Worm (Caenorhabditis elegans) whole organism, mixed stage, embryonic: ENCODE data around the gene F22E5.21.
"Not testable (repeated sequence)": the region's sequence is repeated elsewhere in the genome, so short reads cannot be mapped to it uniquely, and the experiment has no call there.

ENCODE experiments used
- bed-3 ChIP-seq: fragments of 200-800 bp; sonication (Bioruptor generic); optimal IDR thresholded peaks from 3 replicates; lab custom pipeline; 2018; ENCODE audit warnings: mild to moderate bottlenecking, missing genetic modification characterization, moderate library complexity, missing compliant biosample characterization
- blmp-1 ChIP-seq: fragments of 150-350 bp; optimal IDR thresholded peaks from 2 replicates; lab custom pipeline; 2014; ENCODE audit warnings: missing biosample characterization, missing genetic modification characterization
- ceh-39 ChIP-seq: fragments of 150-350 bp; optimal IDR thresholded peaks from 2 replicates; lab custom pipeline; 2014; ENCODE audit warnings: missing biosample characterization, missing genetic modification characterization
- ceh-43 ChIP-seq: fragments of 200-800 bp; sonication (Bioruptor generic); optimal IDR thresholded peaks from 2 replicates; lab custom pipeline; 2018; ENCODE audit warnings: mild to moderate bottlenecking, missing genetic modification characterization, moderate library complexity, missing compliant biosample characterization
- ces-1 ChIP-seq: fragments of 150-350 bp; optimal IDR thresholded peaks from 2 replicates; lab custom pipeline; 2014; ENCODE audit warnings: missing biosample characterization, missing genetic modification reagents, missing genetic modification characterization
- cnd-1 ChIP-seq: fragments of 200-800 bp; sonication (Bioruptor generic); optimal IDR thresholded peaks from 2 replicates; lab custom pipeline; 2018; ENCODE audit warnings: mild to moderate bottlenecking, missing genetic modification characterization, missing compliant biosample characterization
- drap-1 ChIP-seq: fragments of 200-800 bp; sonication (Bioruptor generic); optimal IDR thresholded peaks from 3 replicates; lab custom pipeline; 2018; ENCODE audit warnings: mild to moderate bottlenecking, missing genetic modification characterization, missing compliant biosample characterization
- elt-1 ChIP-seq: sonication (generic microtip); optimal IDR thresholded peaks from 2 replicates; lab custom pipeline; 2017; ENCODE audit warnings: missing genetic modification characterization, mild to moderate bottlenecking, missing compliant biosample characterization, antibody characterized with exemption, moderate library complexity, borderline replicate concordance; ENCODE audit not compliant: insufficient read depth
- elt-3 ChIP-seq: fragments of 150-350 bp; optimal IDR thresholded peaks from 2 replicates; lab custom pipeline; 2014; ENCODE audit warnings: missing biosample characterization, missing genetic modification characterization
- flh-1 ChIP-seq: fragments of 200-800 bp; sonication (Bioruptor generic); optimal IDR thresholded peaks from 2 replicates; lab custom pipeline; 2018; ENCODE audit warnings: mild to moderate bottlenecking, missing genetic modification characterization, moderate library complexity, missing compliant biosample characterization
- lsy-2 ChIP-seq: fragments of 150-350 bp; optimal IDR thresholded peaks from 2 replicates; lab custom pipeline; 2014; ENCODE audit warnings: missing biosample characterization, missing genetic modification characterization
- mab-5 ChIP-seq: fragments of 150-350 bp; optimal IDR thresholded peaks from 2 replicates; lab custom pipeline; 2014; ENCODE audit warnings: missing biosample characterization, missing genetic modification characterization
- mep-1 ChIP-seq: fragments of 150-350 bp; optimal IDR thresholded peaks from 2 replicates; lab custom pipeline; 2017; ENCODE audit warnings: missing biosample characterization, missing genetic modification reagents, missing genetic modification characterization, inconsistent platforms
- mls-2 ChIP-seq: sonication (generic microtip); optimal IDR thresholded peaks from 2 replicates; lab custom pipeline; 2016; ENCODE audit warnings: mild to moderate bottlenecking, missing genetic modification characterization, moderate library complexity, missing compliant biosample characterization
- nhr-12 ChIP-seq: fragments of 150-350 bp; optimal IDR thresholded peaks from 2 replicates; lab custom pipeline; 2014; ENCODE audit warnings: missing biosample characterization, missing genetic modification characterization
- nhr-2 ChIP-seq: fragments of 150-350 bp; optimal IDR thresholded peaks from 2 replicates; lab custom pipeline; 2014; ENCODE audit warnings: missing biosample characterization, missing genetic modification characterization
- nhr-237 ChIP-seq: fragments of 150-350 bp; optimal IDR thresholded peaks from 2 replicates; lab custom pipeline; 2014; ENCODE audit warnings: missing biosample characterization, missing genetic modification characterization
- nhr-28 ChIP-seq: fragments of 150-350 bp; optimal IDR thresholded peaks from 2 replicates; lab custom pipeline; 2014; ENCODE audit warnings: missing biosample characterization, missing genetic modification characterization
- nhr-76 ChIP-seq: sonication (generic microtip); optimal IDR thresholded peaks from 2 replicates; lab custom pipeline; 2017; ENCODE audit warnings: missing biosample characterization, missing genetic modification characterization
- sem-2 ChIP-seq: fragments of 200-800 bp; sonication (Bioruptor generic); optimal IDR thresholded peaks from 2 replicates; lab custom pipeline; 2018; ENCODE audit warnings: mild to moderate bottlenecking, missing genetic modification characterization, missing compliant biosample characterization
- snpc-4 ChIP-seq: fragments of 150-350 bp; optimal IDR thresholded peaks from 2 replicates; lab custom pipeline; 2014; ENCODE audit warnings: missing biosample characterization, missing genetic modification characterization
- sptf-1 ChIP-seq: sonication (generic microtip); optimal IDR thresholded peaks from 2 replicates; lab custom pipeline; 2017; ENCODE audit warnings: mild to moderate bottlenecking, missing genetic modification characterization, moderate library complexity, missing compliant biosample characterization
- tbx-8 ChIP-seq: fragments of 200-800 bp; sonication (Bioruptor generic); optimal IDR thresholded peaks from 2 replicates; lab custom pipeline; 2018; ENCODE audit warnings: mild to moderate bottlenecking, missing genetic modification characterization, moderate library complexity, missing compliant biosample characterization
- unc-120 ChIP-seq: sonication (generic microtip); optimal IDR thresholded peaks from 2 replicates; lab custom pipeline; 2017; ENCODE audit warnings: missing genetic modification characterization, missing compliant biosample characterization; ENCODE audit not compliant: poor library complexity, severe bottlenecking
- zip-8 ChIP-seq: fragments of 150-350 bp; optimal IDR thresholded peaks from 2 replicates; lab custom pipeline; 2014; ENCODE audit warnings: missing biosample characterization, missing genetic modification characterization
- ztf-11 ChIP-seq: fragments of 150-350 bp; optimal IDR thresholded peaks from 2 replicates; lab custom pipeline; 2014; ENCODE audit warnings: missing biosample characterization, missing genetic modification characterization

F22E5.21 gene

DNA sequence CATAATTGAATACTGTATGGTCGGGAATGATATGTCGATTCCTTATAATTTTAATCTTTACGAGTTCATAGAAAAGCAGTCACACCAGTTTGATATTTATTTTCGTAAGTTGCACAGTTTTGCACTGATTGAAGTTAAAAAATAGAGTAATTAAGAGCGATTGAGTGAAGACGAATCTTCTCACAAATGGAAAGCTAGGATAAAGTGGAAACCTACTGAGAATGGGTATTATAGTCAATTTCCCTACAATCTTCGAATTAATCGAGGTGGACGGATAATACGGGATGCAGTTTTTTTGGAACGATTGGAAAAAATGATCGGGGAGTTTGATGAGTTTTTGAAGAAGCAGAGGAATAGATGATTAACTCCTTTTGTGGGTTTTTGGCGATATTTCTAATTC is 3.7 kb upstream of the F22E5.21 start, which contains the start of gene F22E5.23:
TSS of gene F22E5.23 (plus strand) at position 301 of the 400 bp plus-strand sequence.
- TF ChIP-seq cnd-1 (tag; lab: Kevin White, UChicago) = no peak
- no peak for TF ChIP-seq blmp-1

DNA sequence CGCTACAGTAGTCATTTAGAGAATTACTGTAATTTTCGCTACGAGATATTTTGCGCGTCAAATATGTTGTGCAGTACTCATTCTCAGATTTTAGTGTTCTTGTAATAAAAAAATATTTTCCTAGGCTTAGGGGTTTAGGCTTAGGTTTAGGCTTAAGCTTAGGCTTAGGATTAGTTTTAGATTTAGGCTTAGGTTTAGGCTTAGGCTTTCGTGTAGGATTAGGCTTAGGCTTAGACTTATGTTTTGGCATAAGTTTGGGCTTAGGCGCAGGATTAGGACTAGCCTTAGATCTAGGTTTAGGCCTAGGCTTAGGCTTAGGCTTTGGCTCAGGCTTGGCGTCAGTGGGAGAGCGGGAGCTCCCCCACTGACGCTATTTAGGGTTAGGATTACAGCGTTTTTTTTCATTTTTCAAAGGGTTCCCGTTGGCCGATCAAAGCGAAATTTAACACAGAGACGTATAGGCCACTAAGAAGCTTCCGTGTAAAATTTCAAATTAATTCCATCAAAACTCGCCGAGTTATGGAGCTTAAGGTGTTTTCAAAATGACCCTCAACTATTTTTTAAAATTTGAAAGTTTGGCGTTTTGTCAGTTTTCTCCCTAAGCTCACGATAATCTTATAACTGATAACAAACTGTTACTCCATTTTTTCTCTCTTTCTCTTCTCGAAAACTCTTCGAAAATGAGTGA is 2.3 kb upstream of the F22E5.21 start, which contains the start of gene F22E5.8:
TSS of gene F22E5.8 (plus strand) at position 638 of the 688 bp plus-strand sequence.
- TF ChIP-seq nhr-76 (tag; lab: Kevin White, UChicago); nhr-12; snpc-4 (tag; lab: Kevin White, UChicago): not testable (repeated sequence)

DNA sequence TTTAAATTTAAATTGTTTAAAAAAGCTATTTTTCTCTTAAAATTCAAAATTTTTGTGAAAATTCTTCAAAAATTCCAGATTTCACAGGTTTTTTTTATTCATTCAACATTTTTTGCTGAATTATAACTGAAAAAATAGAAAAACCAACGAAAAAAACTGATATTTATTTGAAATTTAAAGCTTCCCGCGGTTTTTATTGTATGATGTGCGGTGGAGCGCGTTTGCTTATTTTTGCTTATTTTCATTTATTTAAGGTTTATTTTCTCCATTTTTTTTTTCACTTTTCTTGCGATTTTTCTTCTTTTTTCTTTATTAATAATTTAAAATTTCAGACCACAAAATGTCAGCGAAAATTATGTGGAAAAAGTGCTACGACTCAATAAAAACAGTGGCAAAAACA is 803 bp upstream of the F22E5.21 start, which contains the start of gene F22E5.9:
TSS of gene F22E5.9 (plus strand) at position 327 of the 400 bp plus-strand sequence.
- TF ChIP-seq ztf-11 (tag; lab: Kevin White, UChicago) (no peak), lsy-2 (tag; lab: Kevin White, UChicago) (no peak), bed-3 (no peak), mab-5 (tag; lab: Kevin White, UChicago) (no peak), drap-1 (no peak), ceh-43 (no peak), snpc-4 (tag; lab: Kevin White, UChicago) (no peak)

ce11 chrII:2631169-2631568 is 6.1 kb downstream of the F22E5.21 start, which contains the start of gene D2062.1:
Gene D2062.1 (plus strand): TSS chrII:2631469.
- no peak for TF ChIP-seq mls-2 (tag; lab: Kevin White, UChicago)
- no peak for TF ChIP-seq zip-8 (tag; lab: Kevin White, UChicago)
- TF ChIP-seq, all 35 proteins: peak for 0

DNA sequence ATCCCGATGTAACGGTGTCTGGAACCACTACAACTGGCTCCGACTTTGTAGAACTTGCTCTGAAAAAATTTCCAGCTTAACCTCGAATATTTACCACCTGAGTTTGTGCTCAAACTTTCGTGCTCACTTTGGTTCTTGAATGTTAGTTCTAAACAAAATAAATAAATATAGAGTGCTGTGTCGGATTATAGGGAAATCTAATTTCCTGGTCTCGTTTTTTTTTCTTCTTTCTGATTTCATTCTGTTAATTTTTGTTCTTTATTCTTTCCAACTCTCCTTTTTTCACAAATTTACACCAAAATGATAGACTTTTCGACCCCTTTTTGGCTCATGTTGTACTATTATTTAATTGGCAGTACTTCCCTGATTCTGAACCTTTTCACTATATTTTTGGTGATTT is 8.0 kb downstream of the F22E5.21 start, which contains the start of gene sri-37:
TSS of gene sri-37 (plus strand) at position 301 of the 400 bp plus-strand sequence.
- no peak for TF ChIP-seq nhr-28 (tag; lab: Kevin White, UChicago)
- no peak for TF ChIP-seq ces-1 (GFP tag; lab: Kevin White, UChicago)
- TF ChIP-seq lsy-2 (tag; lab: Kevin White, UChicago) = no peak
- no peak for TF ChIP-seq flh-1 (GFP tag; lab: Kevin White, UChicago)
- no peak for TF ChIP-seq tbx-8
- TF ChIP-seq, all 35 proteins: peak for 0

DNA sequence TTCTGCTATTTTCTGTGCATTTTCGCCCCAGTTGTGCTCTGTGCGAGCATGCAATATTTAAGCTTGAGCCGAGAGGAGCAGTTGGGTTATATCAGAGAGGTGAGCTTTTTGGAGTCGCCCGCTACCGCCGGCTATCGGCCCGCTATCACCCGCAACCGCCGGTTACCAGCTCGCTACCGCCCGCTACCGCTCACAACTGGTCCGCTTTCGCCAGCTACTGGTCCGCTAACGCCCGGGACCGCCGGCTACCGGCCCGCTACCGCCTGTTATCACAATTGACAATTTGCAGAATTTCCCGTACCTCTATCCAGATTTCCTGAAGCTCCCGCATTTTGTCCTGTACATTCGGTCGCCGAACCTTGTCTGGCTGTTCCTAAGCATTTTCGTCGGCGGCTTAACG is 8.9 kb downstream of the F22E5.21 start:
- TF ChIP-seq nhr-237 (no peak), unc-120 (tag; lab: Kevin White, UChicago) (no peak), ceh-39 (no peak), nhr-28 (tag; lab: Kevin White, UChicago) (no peak), zip-8 (tag; lab: Kevin White, UChicago) (no peak), sem-2 (GFP tag; lab: Kevin White, UChicago) (no peak), ceh-43 (no peak), bed-3 (no peak), sptf-1 (tag; lab: Kevin White, UChicago) (no peak), drap-1 (no peak), elt-3 (no peak), nhr-2 (no peak), elt-1 (tag; lab: Kevin White, UChicago) (no peak), blmp-1 (no peak), mep-1 (tag; lab: Kevin White, UChicago) (no peak), ces-1 (GFP tag; lab: Kevin White, UChicago) (no peak)
- TF ChIP-seq, all 35 proteins: peak for 0

DNA sequence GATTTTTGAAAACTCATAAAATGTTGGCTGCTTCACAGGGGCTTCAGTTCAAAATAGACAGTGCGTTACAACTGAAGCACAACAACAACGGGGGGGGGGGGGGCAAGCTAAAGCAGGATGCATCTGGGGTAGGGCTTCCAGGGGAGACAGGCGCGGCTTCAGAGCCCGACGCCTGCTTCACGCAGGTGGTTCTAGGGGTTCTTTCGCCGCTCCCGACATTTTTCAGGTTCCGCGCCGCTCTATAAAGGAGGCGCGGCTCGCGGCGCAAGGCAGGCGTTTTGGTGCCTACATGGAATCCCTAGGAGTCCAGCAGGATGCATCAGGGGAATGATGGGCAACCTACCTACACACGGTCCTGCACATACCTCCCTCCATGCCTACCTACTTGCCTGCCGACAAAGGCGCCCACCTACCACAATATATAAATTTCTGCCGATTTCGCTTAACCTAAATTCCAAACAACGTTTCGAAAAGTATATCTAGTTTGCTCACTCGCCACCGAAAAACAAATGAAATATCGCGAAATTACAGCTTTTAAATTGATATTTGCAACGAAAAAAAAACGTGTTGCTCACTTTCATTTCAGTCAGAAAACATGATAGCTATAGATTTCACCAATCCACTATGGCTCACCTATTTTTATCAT is 10.0 kb downstream of the F22E5.21 start, which contains the start of gene sri-71:
TSS of gene sri-71 (plus strand) at position 596 of the 646 bp plus-strand sequence.
- TF ChIP-seq snpc-4 (tag; lab: Kevin White, UChicago) (no peak), bed-3 (no peak), sptf-1 (tag; lab: Kevin White, UChicago) (peak; percentile 32), elt-3 (no peak)
